Worm (Caenorhabditis elegans) whole organism, L4 larva: ENCODE results near the gene cpg-2.

ENCODE experiments used
- F26F4.8 ChIP-seq: fragments of 200-800 bp; sonication (Bioruptor generic); conservative IDR thresholded peaks from 2 replicates; pipeline ENCODE4 v1.3.6; 2022; ENCODE audit warnings: missing genetic modification characterization, missing compliant biosample characterization
- F37D6.2 ChIP-seq: sonication (generic microtip); optimal IDR thresholded peaks from 2 replicates; lab custom pipeline; 2016; ENCODE audit warnings: mild to moderate bottlenecking, missing genetic modification characterization, missing compliant biosample characterization
- R02D3.7 ChIP-seq: fragments of 150-350 bp; sonication (generic microtip); optimal IDR thresholded peaks from 3 replicates; lab custom pipeline; 2014; ENCODE audit warnings: missing biosample characterization, missing genetic modification characterization
- aha-1 ChIP-seq: fragments of 150-350 bp; peaks from one replicate; lab custom pipeline; 2014; ENCODE audit warnings: missing biosample characterization, missing genetic modification characterization
- arid-1 ChIP-seq: fragments of 200-800 bp; sonication (Bioruptor generic); conservative IDR thresholded peaks from 2 replicates; pipeline ENCODE4 v1.3.6; 2022; ENCODE audit warnings: missing genetic modification reagents, missing genetic modification characterization, missing compliant biosample characterization
- ceh-62 ChIP-seq: sonication (generic microtip); optimal IDR thresholded peaks from 2 replicates; lab custom pipeline; 2017; ENCODE audit warnings: missing biosample characterization, missing genetic modification characterization
- daf-16 ChIP-seq, 3 experiments: sonication (generic microtip); optimal IDR thresholded peaks; 2 replicates each; lab custom pipeline; 2016 to 2017; ENCODE audit warnings: missing genetic modification characterization in 3 of 3, missing genetic modification reagents in 3 of 3, mild to moderate bottlenecking in 2 of 3, missing compliant biosample characterization in 2 of 3, missing biosample characterization in 1 of 3, moderate library complexity in 1 of 3
- dmd-6 ChIP-seq: fragments of 200-800 bp; sonication (Bioruptor generic); IDR thresholded peaks from 2 replicates; pipeline ENCODE4 v1.3.6; 2022; ENCODE audit warnings: missing genetic modification reagents, missing genetic modification characterization, missing compliant biosample characterization
- dmd-9 ChIP-seq: fragments of 200-800 bp; sonication (Bioruptor generic); IDR thresholded peaks from 2 replicates; pipeline ENCODE4 v1.3.6; 2022; ENCODE audit warnings: missing genetic modification reagents, missing genetic modification characterization, missing compliant biosample characterization
- dpl-1 ChIP-seq: fragments of 150-350 bp; optimal IDR thresholded peaks from 2 replicates; lab custom pipeline; 2014; ENCODE audit warnings: missing biosample characterization, missing genetic modification reagents, missing genetic modification characterization
- dve-1 ChIP-seq: sonication (generic microtip); optimal IDR thresholded peaks from 2 replicates; lab custom pipeline; 2017; ENCODE audit warnings: antibody characterized with exemption, mild to moderate bottlenecking, missing genetic modification characterization, missing compliant biosample characterization; ENCODE audit not compliant: insufficient read depth
- egl-27 ChIP-seq: sonication (generic microtip); optimal IDR thresholded peaks from 3 replicates; lab custom pipeline; 2017; ENCODE audit warnings: missing biosample characterization, missing genetic modification reagents, missing genetic modification characterization
- fos-1 ChIP-seq: fragments of 150-350 bp; optimal IDR thresholded peaks from 2 replicates; lab custom pipeline; 2014; ENCODE audit warnings: missing biosample characterization, missing genetic modification characterization
- hlh-11 ChIP-seq: fragments of 200-800 bp; sonication (Bioruptor generic); optimal IDR thresholded peaks from 2 replicates; lab custom pipeline; 2018; ENCODE audit warnings: mild to moderate bottlenecking, missing genetic modification characterization, missing compliant biosample characterization
- hlh-30 ChIP-seq: sonication (generic microtip); optimal IDR thresholded peaks from 2 replicates; lab custom pipeline; 2017; ENCODE audit warnings: antibody characterized with exemption, mild to moderate bottlenecking, missing genetic modification characterization, missing compliant biosample characterization; ENCODE audit not compliant: insufficient read depth
- hmg-1.1 ChIP-seq: fragments of 200-800 bp; sonication (Bioruptor generic); IDR thresholded peaks from 2 replicates; pipeline ENCODE4 v1.3.6; 2022; ENCODE audit warnings: missing genetic modification reagents, missing genetic modification characterization, missing compliant biosample characterization
- lim-7 ChIP-seq: fragments of 200-800 bp; sonication (Bioruptor generic); IDR thresholded peaks from 2 replicates; pipeline ENCODE4 v1.3.6; 2022; ENCODE audit warnings: missing genetic modification characterization, missing compliant biosample characterization
- lin-1 ChIP-seq: fragments of 200-800 bp; sonication (Bioruptor generic); IDR thresholded peaks from 2 replicates; pipeline ENCODE4 v1.3.6; 2022; ENCODE audit warnings: missing genetic modification reagents, missing genetic modification characterization, missing compliant biosample characterization
- lin-13 ChIP-seq: fragments of 150-350 bp; optimal IDR thresholded peaks from 2 replicates; lab custom pipeline; 2014; ENCODE audit warnings: missing biosample characterization, missing genetic modification reagents, missing genetic modification characterization
- lin-38 ChIP-seq: fragments of 200-800 bp; sonication (Bioruptor generic); IDR thresholded peaks from 2 replicates; pipeline ENCODE4 v1.3.6; 2022; ENCODE audit warnings: missing genetic modification reagents, missing genetic modification characterization, missing compliant biosample characterization
- lin-39 ChIP-seq: fragments of 150-350 bp; optimal IDR thresholded peaks from 2 replicates; lab custom pipeline; 2014; ENCODE audit warnings: missing biosample characterization, missing genetic modification reagents, missing genetic modification characterization
- lir-3 ChIP-seq: sonication (generic microtip); optimal IDR thresholded peaks from 2 replicates; lab custom pipeline; 2016; ENCODE audit warnings: mild to moderate bottlenecking, missing genetic modification characterization, missing compliant biosample characterization
- lsy-2 ChIP-seq, 2 experiments: fragments of 150-350 bp in 1 of 2; sonication (generic microtip) in 1 of 2; optimal IDR thresholded peaks; 2 replicates each; lab custom pipeline; 2014 to 2017; ENCODE audit warnings: missing biosample characterization in 2 of 2, missing genetic modification characterization in 2 of 2
- mdl-1 ChIP-seq, 2 experiments: fragments of 150-350 bp in 1 of 2; sonication (generic microtip) in 1 of 2; optimal IDR thresholded peaks; 2 replicates each; lab custom pipeline; 2014 to 2017; ENCODE audit warnings: missing biosample characterization in 2 of 2, missing genetic modification characterization in 2 of 2
- mep-1 ChIP-seq: fragments of 150-350 bp; sonication (generic microtip); optimal IDR thresholded peaks from 3 replicates; lab custom pipeline; 2014; ENCODE audit warnings: missing biosample characterization, missing genetic modification characterization
- mes-2 ChIP-seq: sonication (generic microtip); optimal IDR thresholded peaks from 2 replicates; lab custom pipeline; 2016; ENCODE audit warnings: missing genotype, mild to moderate bottlenecking, missing genetic modification characterization, missing compliant biosample characterization; ENCODE audit not compliant: poor library complexity, severe bottlenecking
- mxl-3 ChIP-seq: fragments of 200-800 bp; sonication (Bioruptor generic); optimal IDR thresholded peaks from 2 replicates; lab custom pipeline; 2018; ENCODE audit warnings: mild to moderate bottlenecking, missing genetic modification characterization, missing compliant biosample characterization
- nhr-10 ChIP-seq: fragments of 150-350 bp; optimal IDR thresholded peaks from 2 replicates; lab custom pipeline; 2014; ENCODE audit warnings: missing biosample characterization, missing genetic modification characterization
- nhr-11 ChIP-seq: fragments of 150-350 bp; optimal IDR thresholded peaks from 2 replicates; lab custom pipeline; 2014; ENCODE audit warnings: missing biosample characterization, missing genetic modification characterization
- nhr-28 ChIP-seq: fragments of 150-350 bp; optimal IDR thresholded peaks from 2 replicates; lab custom pipeline; 2014; ENCODE audit warnings: missing biosample characterization, missing genetic modification characterization
- nhr-48 ChIP-seq: sonication (generic microtip); optimal IDR thresholded peaks from 2 replicates; lab custom pipeline; 2016; ENCODE audit warnings: mild to moderate bottlenecking, missing genetic modification characterization, missing compliant biosample characterization
- nhr-6 ChIP-seq: fragments of 150-350 bp; optimal IDR thresholded peaks from 2 replicates; lab custom pipeline; 2014; ENCODE audit warnings: missing biosample characterization, missing genetic modification characterization
- nhr-77 ChIP-seq: fragments of 150-350 bp; optimal IDR thresholded peaks from 2 replicates; lab custom pipeline; 2014; ENCODE audit warnings: missing biosample characterization, missing genetic modification characterization
- pqm-1 ChIP-seq: sonication (generic microtip); optimal IDR thresholded peaks from 2 replicates; lab custom pipeline; 2017; ENCODE audit warnings: missing biosample characterization, missing genetic modification characterization
- rbr-2 ChIP-seq: sonication (generic microtip); optimal IDR thresholded peaks from 2 replicates; lab custom pipeline; 2016; ENCODE audit warnings: missing genotype, missing genetic modification characterization, missing compliant biosample characterization
- sdz-12 ChIP-seq: fragments of 200-800 bp; sonication (Bioruptor generic); optimal IDR thresholded peaks from 2 replicates; lab custom pipeline; 2018; ENCODE audit warnings: mild to moderate bottlenecking, missing genetic modification characterization, missing compliant biosample characterization
- snpc-4 ChIP-seq: fragments of 150-350 bp; optimal IDR thresholded peaks from 2 replicates; lab custom pipeline; 2014; ENCODE audit warnings: missing biosample characterization, missing genetic modification characterization
- spr-3 ChIP-seq: fragments of 200-800 bp; sonication (Bioruptor generic); optimal IDR thresholded peaks from 2 replicates; lab custom pipeline; 2018; ENCODE audit warnings: mild to moderate bottlenecking, missing genetic modification characterization, missing compliant biosample characterization
- tag-97 ChIP-seq: fragments of 200-800 bp; sonication (Bioruptor generic); IDR thresholded peaks from 2 replicates; pipeline ENCODE4 v1.3.6; 2022; ENCODE audit warnings: missing genetic modification characterization, missing compliant biosample characterization
- tra-1 ChIP-seq: fragments of 200-800 bp; sonication (Bioruptor generic); IDR thresholded peaks from 2 replicates; pipeline ENCODE4 v1.3.6; 2022; ENCODE audit warnings: missing genetic modification reagents, missing genetic modification characterization, missing compliant biosample characterization
- unc-130 ChIP-seq: sonication (generic microtip); optimal IDR thresholded peaks from 2 replicates; lab custom pipeline; 2016; ENCODE audit warnings: missing genetic modification reagents, missing genetic modification characterization, missing compliant biosample characterization
- vab-7 ChIP-seq: fragments of 200-800 bp; sonication (Bioruptor generic); IDR thresholded peaks from 2 replicates; pipeline ENCODE4 v1.3.6; 2022; ENCODE audit warnings: missing genetic modification reagents, missing genetic modification characterization, missing compliant biosample characterization
- zfp-3 ChIP-seq: fragments of 200-800 bp; sonication (Bioruptor generic); conservative IDR thresholded peaks from 2 replicates; pipeline ENCODE4 v1.3.6; 2022; ENCODE audit warnings: missing genetic modification reagents, missing genetic modification characterization, missing compliant biosample characterization
- ztf-7 ChIP-seq: fragments of 150-350 bp; optimal IDR thresholded peaks from 2 replicates; lab custom pipeline; 2014; ENCODE audit warnings: missing biosample characterization, missing genetic modification characterization

Gene cpg-2

ce11 chrIII:7116615-7117252 lies 12.9 kb upstream of the cpg-2 start:
- TF ChIP-seq nhr-77: peak; percentile 31
- TF ChIP-seq hlh-30 (tag; lab: Kevin White, UChicago): peak; percentile 94
- TF ChIP-seq hlh-11: peak; percentile 81
- TF ChIP-seq R02D3.7 (tag; lab: Kevin White, UChicago): no peak
- TF ChIP-seq snpc-4 (tag; lab: Kevin White, UChicago): no peak
- no peak for TF ChIP-seq ceh-62 (tag; lab: Kevin White, UChicago)
- no peak for TF ChIP-seq lin-39
- no peak for TF ChIP-seq tag-97
- TF ChIP-seq F26F4.8 (GFP tag; lab: Robert Waterston, UW): no peak
- TF ChIP-seq vab-7 (GFP tag; lab: Robert Waterston, UW): no peak
- TF ChIP-seq unc-130 (GFP tag; lab: Kevin White, UChicago): no peak
- no peak for TF ChIP-seq fos-1 (tag; lab: Kevin White, UChicago)
- TF ChIP-seq nhr-10 (tag; lab: Kevin White, UChicago): peak; percentile 88
- peak; percentile 91 for TF ChIP-seq aha-1
- 0 out of 2 replicates have a peak, but pooled peaks have one; percentile 13 for TF ChIP-seq zfp-3 (GFP tag; lab: Robert Waterston, UW)
- TF ChIP-seq rbr-2 (tag; lab: Kevin White, UChicago): peak; percentile 34
- peak; percentile 79 for TF ChIP-seq mep-1 (tag; lab: Kevin White, UChicago)
- 0 out of 2 replicates have a peak, but pooled peaks have one; percentile 28 for TF ChIP-seq arid-1 (GFP tag; lab: Robert Waterston, UW)
- TF ChIP-seq spr-3 (GFP tag; lab: Kevin White, UChicago): no peak
- no peak for TF ChIP-seq egl-27 (tag; lab: Kevin White, UChicago)
- TF ChIP-seq lin-38 (GFP tag; lab: Robert Waterston, UW): peak; percentile 22
- TF ChIP-seq nhr-11: peak; percentile 9
- TF ChIP-seq mdl-1 (tag; optimal IDR thresholded peaks at IDR 0.05; lab: Kevin White, UChicago): peak; percentile 46 to 71
- TF ChIP-seq sdz-12 (GFP tag; lab: Kevin White, UChicago): no peak
- TF ChIP-seq lin-1 (GFP tag; lab: Robert Waterston, UW): 0 out of 2 replicates have a peak, but pooled peaks have one; percentile 26
- TF ChIP-seq tra-1 (GFP tag; lab: Robert Waterston, UW): peak; percentile 46; the same call in 1 of the 2 replicates
- peak; percentile 47 for TF ChIP-seq dpl-1 (GFP tag; lab: Kevin White, UChicago)
- peak; percentile 90 for TF ChIP-seq dve-1 (tag; lab: Kevin White, UChicago)
- TF ChIP-seq hmg-1.1 (GFP tag; lab: Robert Waterston, UW): peak; percentile 61
- TF ChIP-seq lim-7 (GFP tag; lab: Robert Waterston, UW): no peak
- TF ChIP-seq mes-2 (tag; lab: Kevin White, UChicago): peak; percentile 52
- peak; percentile 33 for TF ChIP-seq nhr-48
- TF ChIP-seq dmd-9 (GFP tag; lab: Robert Waterston, UW): no peak
- TF ChIP-seq daf-16 (GFP tag; optimal IDR thresholded peaks at IDR 0.05; lab: Kevin White, UChicago): no peak
- TF ChIP-seq daf-16 (tag; optimal IDR thresholded peaks at IDR 0.05; lab: Kevin White, UChicago): peak; percentile 67
- TF ChIP-seq F37D6.2 (tag; lab: Kevin White, UChicago): no peak
- TF ChIP-seq ztf-7 (tag; lab: Kevin White, UChicago): peak; percentile 16
- TF ChIP-seq pqm-1 (tag; lab: Kevin White, UChicago): peak; percentile 69
- peak; percentile 4 for TF ChIP-seq lin-13
- peak; percentile 74 for TF ChIP-seq mxl-3 (GFP tag; lab: Kevin White, UChicago)
- TF ChIP-seq dmd-6: peak; percentile 77
- peak; percentile 50 to 80 for TF ChIP-seq lsy-2 (tag; optimal IDR thresholded peaks at IDR 0.05; lab: Kevin White, UChicago)
- peak; percentile 87 for TF ChIP-seq nhr-28 (tag; lab: Kevin White, UChicago)
- peak; percentile 17 for TF ChIP-seq nhr-6
- TF ChIP-seq lir-3 (tag; lab: Kevin White, UChicago): no peak
